Worm (Caenorhabditis elegans) whole organism, midembryonic: Measurements from ENCODE around the gene C46F11.4.
A peak's percentile ranks its signal among the peaks of the same experiment; 100 is the strongest.

Experiments
- T22C8.4 ChIP-seq: fragments of 200-800 bp; sonication (Bioruptor generic); IDR thresholded peaks from 2 replicates; pipeline ENCODE4 v1.3.6; 2022; ENCODE audit warnings: missing genetic modification characterization, missing compliant biosample characterization
- cog-1 ChIP-seq: sonication (generic microtip); optimal IDR thresholded peaks from 2 replicates; lab custom pipeline; 2016; ENCODE audit warnings: missing genetic modification characterization, missing compliant biosample characterization
- flt-1 ChIP-seq: fragments of 200-800 bp; sonication (Bioruptor generic); IDR thresholded peaks from 2 replicates; pipeline ENCODE4 v1.3.6; 2022; ENCODE audit warnings: missing genetic modification characterization, missing compliant biosample characterization
- klf-2 ChIP-seq: fragments of 200-800 bp; sonication (Bioruptor generic); conservative IDR thresholded peaks from 2 replicates; pipeline ENCODE4 v1.3.6; 2022; ENCODE audit warnings: missing genetic modification reagents, missing genetic modification characterization, missing compliant biosample characterization
- med-1 ChIP-seq: sonication (generic microtip); optimal IDR thresholded peaks from 2 replicates; lab custom pipeline; 2017; ENCODE audit warnings: missing genetic modification characterization, mild to moderate bottlenecking, missing compliant biosample characterization, antibody characterized with exemption, missing genetic modification reagents; ENCODE audit not compliant: insufficient read depth
- ref-1 ChIP-seq: fragments of 200-800 bp; sonication (Bioruptor generic); conservative IDR thresholded peaks from 2 replicates; pipeline ENCODE4 v1.3.6; 2022; ENCODE audit warnings: missing genetic modification reagents, missing genetic modification characterization, missing compliant biosample characterization
- tab-1 ChIP-seq: fragments of 200-800 bp; sonication (Bioruptor generic); IDR thresholded peaks from 2 replicates; pipeline ENCODE4 v1.3.6; 2022; ENCODE audit warnings: missing genetic modification characterization, missing compliant biosample characterization
- ztf-23 ChIP-seq: fragments of 200-800 bp; sonication (Bioruptor generic); IDR thresholded peaks from 2 replicates; pipeline ENCODE4 v1.3.6; 2022; ENCODE audit warnings: missing genetic modification reagents, missing genetic modification characterization, missing compliant biosample characterization
- ztf-29 ChIP-seq: fragments of 200-800 bp; sonication (Bioruptor generic); IDR thresholded peaks from 2 replicates; pipeline ENCODE4 v1.3.6; 2022; ENCODE audit warnings: missing genetic modification reagents, missing genetic modification characterization, missing compliant biosample characterization

C46F11.4 gene

ce11 chrIII:3652964-3653363 is 11.1 kb downstream of the C46F11.4 start:
- TF ChIP-seq ref-1 (GFP tag; lab: Robert Waterston, UW), result no peak
- TF ChIP-seq T22C8.4 (GFP tag; lab: Robert Waterston, UW), result no peak
- no peak for TF ChIP-seq ztf-23 (GFP tag; lab: Robert Waterston, UW)
- no peak for TF ChIP-seq cog-1
- TF ChIP-seq klf-2 (GFP tag; lab: Robert Waterston, UW), result no peak
- no peak for TF ChIP-seq tab-1 (GFP tag; lab: Robert Waterston, UW)
- TF ChIP-seq ztf-29 (GFP tag; lab: Robert Waterston, UW), result no peak
- TF ChIP-seq flt-1, result no peak
- no peak for TF ChIP-seq med-1 (GFP tag; lab: Kevin White, UChicago)

DNA sequence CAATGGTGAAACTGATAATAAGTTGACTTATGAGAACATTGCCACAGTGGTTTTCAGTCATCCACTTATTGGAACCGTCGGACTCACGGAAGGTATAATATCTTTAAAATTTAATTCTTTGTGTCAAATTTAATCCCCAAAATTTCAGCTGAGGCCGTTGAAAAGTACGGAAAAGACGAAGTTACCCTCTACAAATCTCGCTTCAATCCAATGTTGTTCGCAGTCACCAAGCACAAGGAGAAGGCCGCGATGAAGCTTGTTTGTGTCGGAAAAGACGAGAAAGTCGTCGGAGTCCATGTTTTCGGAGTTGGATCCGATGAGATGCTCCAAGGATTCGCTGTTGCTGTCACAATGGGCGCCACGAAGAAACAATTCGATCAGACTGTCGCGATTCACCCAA is 11.7 kb downstream of the C46F11.4 start:
- TF ChIP-seq tab-1 (GFP tag; lab: Robert Waterston, UW), result no peak
- TF ChIP-seq ztf-23 (GFP tag; lab: Robert Waterston, UW), result no peak
- no peak for TF ChIP-seq cog-1
- TF ChIP-seq klf-2 (GFP tag; lab: Robert Waterston, UW), result no peak
- no peak for TF ChIP-seq med-1 (GFP tag; lab: Kevin White, UChicago)

- TF ChIP-seq flt-1 (no peak), ztf-23 (GFP tag; lab: Robert Waterston, UW) (peak; percentile 68; the same call in 1 of the 2 replicates)
Observed at ce11 chrIII:3650677-3651315, 13.3 kb downstream of the C46F11.4 start, which contains the start of the genes madf-8 and gsr-1. Gene madf-8, minus strand, starts transcription at chrIII:3650832. Gene gsr-1, plus strand, starts transcription at chrIII:3650907.

DNA sequence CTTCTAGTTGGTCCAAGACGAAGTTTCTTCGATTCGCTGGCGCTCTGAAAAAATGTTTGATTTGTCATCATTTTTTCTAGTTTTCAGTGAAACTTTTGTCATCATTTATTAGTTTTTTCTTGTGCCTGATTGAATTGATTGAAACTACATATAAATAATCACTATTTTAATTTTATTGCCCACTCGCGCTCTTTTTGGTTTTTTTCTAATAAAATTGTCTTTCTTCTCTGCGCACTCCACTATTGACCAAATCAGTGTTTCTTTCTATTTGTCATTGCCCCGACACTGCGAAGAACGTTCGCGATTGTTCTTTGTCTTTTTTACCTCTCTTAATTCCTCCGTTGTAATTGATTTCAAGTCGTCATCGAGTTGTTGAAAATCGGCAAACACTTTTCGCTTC is 13.8 kb downstream of the C46F11.4 start:
- TF ChIP-seq T22C8.4 (GFP tag; lab: Robert Waterston, UW), result no peak
- TF ChIP-seq med-1 (GFP tag; lab: Kevin White, UChicago), result no peak
- no peak for TF ChIP-seq cog-1
- TF ChIP-seq ztf-29 (GFP tag; lab: Robert Waterston, UW), result no peak
- TF ChIP-seq klf-2 (GFP tag; lab: Robert Waterston, UW), result no peak
- TF ChIP-seq ztf-23 (GFP tag; lab: Robert Waterston, UW), result no peak
- no peak for TF ChIP-seq ref-1 (GFP tag; lab: Robert Waterston, UW)
- TF ChIP-seq tab-1 (GFP tag; lab: Robert Waterston, UW), result no peak
- TF ChIP-seq flt-1, result no peak

ce11 chrIII:3649305-3649704 is 14.8 kb downstream of the C46F11.4 start:
- no peak for TF ChIP-seq ztf-23 (GFP tag; lab: Robert Waterston, UW)
- TF ChIP-seq med-1 (GFP tag; lab: Kevin White, UChicago), result no peak
- no peak for TF ChIP-seq cog-1
- no peak for TF ChIP-seq flt-1
- no peak for TF ChIP-seq klf-2 (GFP tag; lab: Robert Waterston, UW)
- no peak for TF ChIP-seq ref-1 (GFP tag; lab: Robert Waterston, UW)
- no peak for TF ChIP-seq ztf-29 (GFP tag; lab: Robert Waterston, UW)
- TF ChIP-seq tab-1 (GFP tag; lab: Robert Waterston, UW), result no peak
- TF ChIP-seq T22C8.4 (GFP tag; lab: Robert Waterston, UW), result no peak

DNA sequence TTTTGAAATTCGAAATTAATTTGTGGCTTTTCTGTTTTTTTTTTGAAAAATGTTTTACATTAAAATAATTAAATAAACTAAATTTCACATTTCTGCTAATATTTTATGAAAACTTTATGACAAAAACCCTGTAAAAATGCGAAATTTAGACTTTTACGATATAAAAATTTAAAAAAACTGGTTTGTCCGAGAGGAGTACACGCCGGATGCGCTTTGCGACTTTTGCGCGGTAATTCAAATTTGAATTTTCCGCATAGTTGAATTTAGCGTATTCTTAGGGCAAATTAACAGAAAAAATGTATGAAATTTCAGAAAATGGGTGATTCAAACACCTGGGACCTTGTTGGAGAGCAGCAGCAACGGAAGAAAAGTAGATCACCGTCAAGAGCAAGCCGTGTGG is 20.0 kb downstream of the C46F11.4 start, which contains the start of gene unc-93:
TSS of gene unc-93 (plus strand) at position 301 of the 400 bp plus-strand sequence.
- no peak for TF ChIP-seq tab-1 (GFP tag; lab: Robert Waterston, UW)

DNA sequence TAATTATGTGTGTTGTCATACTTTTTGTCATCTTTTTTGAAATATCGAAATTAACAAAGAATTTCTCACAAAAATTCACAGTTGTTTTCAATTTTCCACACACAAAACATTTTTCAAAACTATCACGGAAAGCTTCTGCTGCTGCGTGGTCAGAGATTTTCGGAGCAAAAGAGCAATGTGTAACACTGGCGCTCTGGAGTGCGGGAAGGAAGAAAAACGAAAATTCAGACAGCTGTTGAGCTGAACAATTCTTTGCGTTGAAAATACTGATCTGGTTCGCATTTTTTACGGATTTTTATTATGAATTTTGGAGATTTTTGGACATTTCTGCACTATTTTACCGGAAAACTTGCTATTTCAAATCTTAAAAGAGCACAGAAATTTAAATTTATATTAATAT is 20.5 kb downstream of the C46F11.4 start:
- TF ChIP-seq cog-1, result no peak
- TF ChIP-seq ztf-29 (GFP tag; lab: Robert Waterston, UW), result no peak

DNA sequence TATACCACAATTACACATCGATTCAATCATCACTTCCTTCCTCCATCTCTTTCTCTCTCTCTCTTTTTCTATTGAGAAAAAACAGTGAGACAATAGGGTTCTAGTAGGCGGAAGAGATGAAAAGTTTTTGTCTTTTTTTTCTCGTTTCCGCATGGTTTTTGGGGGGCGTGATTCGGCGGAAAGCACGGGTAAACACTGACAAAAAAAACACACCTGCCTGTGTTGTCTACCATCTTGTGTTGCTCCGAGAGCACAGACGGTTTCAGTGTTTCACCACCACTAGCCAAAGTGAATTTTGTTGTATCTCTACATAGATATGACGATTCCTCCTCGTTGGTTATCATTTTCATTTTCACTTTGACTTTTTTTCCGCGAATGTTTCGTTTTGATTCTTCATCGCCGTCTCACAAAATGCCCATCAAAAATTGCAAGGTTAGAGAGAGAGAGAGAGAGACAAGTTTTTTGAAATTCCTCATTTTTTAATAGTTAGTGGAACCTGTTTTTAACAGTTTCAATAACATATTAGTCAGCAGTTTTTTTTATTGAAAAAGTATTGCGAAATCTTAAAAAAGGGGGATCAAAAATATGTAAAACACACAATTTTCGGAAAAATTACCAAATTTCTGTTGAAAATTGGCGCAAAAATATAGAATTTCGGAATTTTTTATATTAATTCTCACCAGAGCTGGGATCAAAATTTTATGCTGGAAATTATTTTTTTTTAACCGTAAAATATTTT is 26.7 kb downstream of the C46F11.4 start:
- no peak for TF ChIP-seq ztf-29 (GFP tag; lab: Robert Waterston, UW)
- TF ChIP-seq T22C8.4 (GFP tag; lab: Robert Waterston, UW), result no peak

DNA sequence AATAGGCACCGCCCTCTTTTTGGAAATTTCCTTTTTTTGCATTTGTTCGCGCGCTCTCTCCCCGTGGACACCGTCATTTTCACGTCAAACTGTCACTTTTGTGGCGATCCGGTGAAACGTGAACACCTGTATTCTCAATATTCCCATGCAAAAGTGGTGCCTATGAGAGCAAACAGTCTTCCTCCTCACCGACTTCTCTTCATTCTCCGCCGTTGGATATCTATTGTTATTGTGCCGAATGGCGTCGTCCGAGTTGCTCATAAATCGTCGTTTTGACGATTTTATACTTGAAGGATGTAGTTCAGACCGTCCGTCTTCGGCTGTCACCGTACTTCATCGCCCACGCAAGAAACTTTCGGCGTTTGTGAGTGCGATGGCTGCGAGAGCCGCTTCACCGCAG is 28.3 kb downstream of the C46F11.4 start, which contains the start of gene rilp-1:
TSS of gene rilp-1 (plus strand) at position 301 of the 400 bp plus-strand sequence.
- TF ChIP-seq ref-1 (GFP tag; lab: Robert Waterston, UW) (0 out of 2 replicates have a peak, but pooled peaks have one; percentile 15), klf-2 (GFP tag; lab: Robert Waterston, UW) (no peak), cog-1 (no peak)

ce11 chrIII:3634873-3635272 is 29.2 kb downstream of the C46F11.4 start:
- TF ChIP-seq tab-1 (GFP tag; lab: Robert Waterston, UW) (no peak), ztf-29 (GFP tag; lab: Robert Waterston, UW) (no peak), flt-1 (no peak), ref-1 (GFP tag; lab: Robert Waterston, UW) (no peak), T22C8.4 (GFP tag; lab: Robert Waterston, UW) (no peak), cog-1 (no peak), med-1 (GFP tag; lab: Kevin White, UChicago) (no peak), klf-2 (GFP tag; lab: Robert Waterston, UW) (no peak), ztf-23 (GFP tag; lab: Robert Waterston, UW) (no peak)
